Worm (Caenorhabditis elegans): ENCODE measurements around the gene R160.13.

The R160.13 gene

ce11 chrX:4386493-4386892, 15.2 kb upstream of the R160.13 start:
- TF ChIP-seq gmeb-1 (tag; optimal IDR thresholded peaks at IDR 0.05), result peak; percentile 41
- peak; percentile 71 for TF ChIP-seq nhr-25 (tag; optimal IDR thresholded peaks at IDR 0.05)
- TF ChIP-seq ceh-82 (tag; optimal IDR thresholded peaks at IDR 0.05), result no peak

- TF ChIP-seq F13H6.1 (tag; optimal IDR thresholded peaks at IDR 0.05), result no peak
- peak; percentile 11 for TF ChIP-seq unc-55 (GFP tag; optimal IDR thresholded peaks at IDR 0.05)
Measured at ce11 chrX:4383316-4383936, 12.1 kb upstream of the R160.13 start, which contains the start of gene lst-2. Gene lst-2 (minus strand): TSS chrX:4383366.

- TF ChIP-seq unc-55 (GFP tag; optimal IDR thresholded peaks at IDR 0.05), result no peak
Measured at ce11 chrX:4377689-4378088, 6.4 kb upstream of the R160.13 start, which contains the start of gene R160.12. Gene R160.12 (minus strand): TSS chrX:4377789.

ce11 chrX:4376801-4377200, 5.5 kb upstream of the R160.13 start, which contains the start of gene R160.2:
Gene R160.2 (minus strand): TSS chrX:4376901.
- TF ChIP-seq elt-3 (tag; optimal IDR thresholded peaks at IDR 0.05), result no peak
- no peak for TF ChIP-seq ceh-82 (tag; optimal IDR thresholded peaks at IDR 0.05)
- no peak for TF ChIP-seq skn-1 (tag; optimal IDR thresholded peaks at IDR 0.05)
- no peak for TF ChIP-seq sem-4 (tag; optimal IDR thresholded peaks at IDR 0.05)
- no peak for TF ChIP-seq nhr-77 (tag; optimal IDR thresholded peaks at IDR 0.05)
- no peak for TF ChIP-seq lin-11 (tag; optimal IDR thresholded peaks at IDR 0.05)
- no peak for TF ChIP-seq lin-39 (tag; optimal IDR thresholded peaks at IDR 0.05)
- TF ChIP-seq C34F6.9 (tag; optimal IDR thresholded peaks at IDR 0.05), result no peak
- no peak for TF ChIP-seq zag-1 (tag; optimal IDR thresholded peaks at IDR 0.05)
- TF ChIP-seq ZK546.5 (tag; optimal IDR thresholded peaks at IDR 0.05), result no peak
- no peak for TF ChIP-seq ama-1 (optimal IDR thresholded peaks at IDR 0.05)

ce11 chrX:4373123-4373522, 1.8 kb upstream of the R160.13 start, which contains the start of gene R160.6:
Gene R160.6 (minus strand): TSS chrX:4373223.
- TF ChIP-seq gmeb-1 (tag; optimal IDR thresholded peaks at IDR 0.05), result no peak
- no peak for TF ChIP-seq unc-55 (GFP tag; optimal IDR thresholded peaks at IDR 0.05)
- TF ChIP-seq snpc-4 (tag; optimal IDR thresholded peaks at IDR 0.05), result no peak
- TF ChIP-seq egl-27 (tag; optimal IDR thresholded peaks at IDR 0.05), result no peak
- TF ChIP-seq ceh-16 (tag; optimal IDR thresholded peaks at IDR 0.05), result no peak
- TF ChIP-seq fos-1 (tag; optimal IDR thresholded peaks at IDR 0.05), result no peak
- TF ChIP-seq mbf-1 (tag; optimal IDR thresholded peaks at IDR 0.05), result no peak
- no peak for TF ChIP-seq R02D3.7 (tag; optimal IDR thresholded peaks at IDR 0.05)
- TF ChIP-seq elt-3 (tag; optimal IDR thresholded peaks at IDR 0.05), result no peak
- no peak for TF ChIP-seq sma-3 (GFP tag; optimal IDR thresholded peaks at IDR 0.05)
- no peak for TF ChIP-seq unc-62 (GFP tag; optimal IDR thresholded peaks at IDR 0.05)
- no peak for TF ChIP-seq nhr-23 (tag; optimal IDR thresholded peaks at IDR 0.05)
- TF ChIP-seq nhr-10 (tag; optimal IDR thresholded peaks at IDR 0.05), result no peak
- TF ChIP-seq sma-9 (GFP tag; optimal IDR thresholded peaks at IDR 0.05), result no peak
- TF ChIP-seq sma-9 (tag; optimal IDR thresholded peaks at IDR 0.05), result no peak
- TF ChIP-seq C34F6.9 (tag; optimal IDR thresholded peaks at IDR 0.05), result no peak
- TF ChIP-seq ama-1 (optimal IDR thresholded peaks at IDR 0.05), result no peak

DNA sequence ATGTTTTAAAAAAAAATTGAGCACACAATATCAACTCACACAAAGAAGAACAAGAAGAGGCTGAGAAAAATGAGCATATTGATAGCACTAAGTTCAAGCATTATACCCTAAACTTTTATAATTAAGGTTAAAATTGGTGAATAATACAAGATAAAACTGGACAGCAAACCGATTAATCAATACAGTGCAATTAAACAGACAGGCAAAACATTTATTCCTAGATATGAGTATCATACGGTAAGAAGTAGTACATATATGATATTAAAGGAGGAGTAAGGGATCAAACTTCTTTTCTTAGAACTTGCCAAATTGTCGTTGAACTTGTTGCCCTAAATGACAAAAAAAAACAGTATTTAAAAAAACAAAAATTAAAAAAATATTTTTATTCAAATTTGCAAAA, 675 bp upstream of the R160.13 start, which contains the start of gene R160.14:
R160.14 (minus strand) TSS at position 101 of the 400 bp plus-strand sequence.
- TF ChIP-seq unc-39 (tag; optimal IDR thresholded peaks at IDR 0.05), result no peak

ce11 chrX:4370756-4371155, 557 bp downstream of the R160.13 start, which contains the start of gene R160.5:
Gene R160.5 (minus strand): TSS chrX:4370856.
- no peak for TF ChIP-seq unc-39 (tag; optimal IDR thresholded peaks at IDR 0.05)
- TF ChIP-seq lin-13 (GFP tag; optimal IDR thresholded peaks at IDR 0.05), result no peak
- TF ChIP-seq unc-62 (GFP tag; optimal IDR thresholded peaks at IDR 0.05), result no peak
- no peak for TF ChIP-seq skn-1 (tag; optimal IDR thresholded peaks at IDR 0.05)
- no peak for TF ChIP-seq blmp-1 (tag; optimal IDR thresholded peaks at IDR 0.05; ENCODE audit: insufficient read depth)
- no peak for TF ChIP-seq sem-4 (tag; optimal IDR thresholded peaks at IDR 0.05)
- TF ChIP-seq lin-39 (tag; optimal IDR thresholded peaks at IDR 0.05), result no peak
- TF ChIP-seq peb-1 (tag; optimal IDR thresholded peaks at IDR 0.05), result no peak
- TF ChIP-seq nhr-12 (tag; optimal IDR thresholded peaks at IDR 0.05), result no peak
- no peak for TF ChIP-seq ztf-11 (tag; optimal IDR thresholded peaks at IDR 0.05)
- TF ChIP-seq ceh-16 (tag; optimal IDR thresholded peaks at IDR 0.05), result no peak
- TF ChIP-seq lin-11 (tag; optimal IDR thresholded peaks at IDR 0.05), result no peak
- TF ChIP-seq nhr-129 (tag; optimal IDR thresholded peaks at IDR 0.05), result no peak

Measured in whole organism, L2 larva.